Worm (Caenorhabditis elegans): ENCODE results near the gene sup-37.

Gene sup-37

ce11 chrV:8785526-8785925 is 819 bp upstream of the sup-37 start:
- no peak for TF ChIP-seq aha-1 (tag; optimal IDR thresholded peaks at IDR 0.05)
- no peak for TF ChIP-seq nhr-76 (tag; optimal IDR thresholded peaks at IDR 0.05)
- peak; percentile 48 for TF ChIP-seq nhr-71 (tag; optimal IDR thresholded peaks at IDR 0.05)
- TF ChIP-seq unc-98 (GFP tag; IDR thresholded peaks at IDR 0.05): no peak
- no peak for TF ChIP-seq ztf-11 (tag; optimal IDR thresholded peaks at IDR 0.05)
- TF ChIP-seq zip-4 (GFP tag; optimal IDR thresholded peaks at IDR 0.05): no peak
- no peak for TF ChIP-seq efl-3 (GFP tag; optimal IDR thresholded peaks at IDR 0.05)
- no peak for TF ChIP-seq lin-39 (tag; optimal IDR thresholded peaks at IDR 0.05)
- no peak for TF ChIP-seq fkh-4 (tag; optimal IDR thresholded peaks at IDR 0.05; ENCODE audit: borderline replicate concordance)
- no peak for TF ChIP-seq nhr-28 (tag; optimal IDR thresholded peaks at IDR 0.05)
- TF ChIP-seq lir-3 (tag; optimal IDR thresholded peaks at IDR 0.05; ENCODE audit: poor library complexity): no peak
- no peak for TF ChIP-seq lin-13 (GFP tag; optimal IDR thresholded peaks at IDR 0.05)
- TF ChIP-seq ets-5 (GFP tag; IDR thresholded peaks at IDR 0.05): no peak
- TF ChIP-seq egl-27 (tag; optimal IDR thresholded peaks at IDR 0.05): no peak
- TF ChIP-seq tlp-1 (tag; optimal IDR thresholded peaks at IDR 0.05): no peak
- TF ChIP-seq F16B12.6 (tag; optimal IDR thresholded peaks at IDR 0.05): no peak
- no peak for TF ChIP-seq unc-86 (tag; optimal IDR thresholded peaks at IDR 0.05)
- no peak for TF ChIP-seq nhr-47 (tag; optimal IDR thresholded peaks at IDR 0.05)
- TF ChIP-seq vab-15 (tag; optimal IDR thresholded peaks at IDR 0.05): no peak
- no peak for TF ChIP-seq unc-62 (GFP tag; optimal IDR thresholded peaks at IDR 0.05)
- TF ChIP-seq mef-2 (tag; optimal IDR thresholded peaks at IDR 0.05): no peak
- TF ChIP-seq ceh-82 (tag; optimal IDR thresholded peaks at IDR 0.05): no peak
- TF ChIP-seq hpl-2 (GFP tag; optimal IDR thresholded peaks at IDR 0.05): no peak
- TF ChIP-seq ama-1 (optimal IDR thresholded peaks at IDR 0.05): no peak
- TF ChIP-seq fkh-10 (GFP tag; optimal IDR thresholded peaks at IDR 0.05): no peak
- no peak for TF ChIP-seq ceh-90 (tag; optimal IDR thresholded peaks at IDR 0.05)
- no peak for TF ChIP-seq hlh-4 (tag; optimal IDR thresholded peaks at IDR 0.05)
- no peak for TF ChIP-seq unc-130 (tag; optimal IDR thresholded peaks at IDR 0.05)
- no peak for TF ChIP-seq snpc-4 (tag; optimal IDR thresholded peaks at IDR 0.05)
- peak; percentile 29 for TF ChIP-seq dsc-1 (tag; optimal IDR thresholded peaks at IDR 0.05)
- TF ChIP-seq nhr-11 (tag; optimal IDR thresholded peaks at IDR 0.05): no peak
- peak; percentile 1 for TF ChIP-seq jun-1 (tag; optimal IDR thresholded peaks at IDR 0.05)
- TF ChIP-seq fkh-8 (tag; optimal IDR thresholded peaks at IDR 0.05): no peak
- TF ChIP-seq swsn-7 (tag; optimal IDR thresholded peaks at IDR 0.05): peak; percentile 14
- no peak for TF ChIP-seq sox-4 (tag; optimal IDR thresholded peaks at IDR 0.05)
- TF ChIP-seq tbx-2 (tag; optimal IDR thresholded peaks at IDR 0.05): no peak
- TF ChIP-seq grh-1 (GFP tag; IDR thresholded peaks at IDR 0.05): no peak
- no peak for TF ChIP-seq zag-1 (tag; optimal IDR thresholded peaks at IDR 0.05)
- TF ChIP-seq mab-9 (GFP tag; IDR thresholded peaks at IDR 0.05): no peak
- no peak for TF ChIP-seq blmp-1 (tag; optimal IDR thresholded peaks at IDR 0.05)
- TF ChIP-seq ceh-88 (GFP tag; IDR thresholded peaks at IDR 0.05): no peak
- no peak for TF ChIP-seq ceh-63 (GFP tag; optimal IDR thresholded peaks at IDR 0.05)
- no peak for TF ChIP-seq C04F5.9 (tag; optimal IDR thresholded peaks at IDR 0.05)
- TF ChIP-seq rnt-1 (tag; optimal IDR thresholded peaks at IDR 0.05): peak; percentile 49
- TF ChIP-seq sptf-1 (tag; optimal IDR thresholded peaks at IDR 0.05): no peak
- TF ChIP-seq nhr-237 (tag; optimal IDR thresholded peaks at IDR 0.05): no peak
- TF ChIP-seq irx-1 (tag; optimal IDR thresholded peaks at IDR 0.05): no peak
- TF ChIP-seq egl-13 (tag; optimal IDR thresholded peaks at IDR 0.05): no peak
- no peak for TF ChIP-seq nhr-77 (tag; optimal IDR thresholded peaks at IDR 0.05)
- no peak for TF ChIP-seq lin-15B (tag; optimal IDR thresholded peaks at IDR 0.05)
- peak in 1 of 2 experiments; percentile 19 for TF ChIP-seq lin-35 (GFP tag; optimal IDR thresholded peaks at IDR 0.05)
- no peak for TF ChIP-seq alr-1 (tag; optimal IDR thresholded peaks at IDR 0.05; ENCODE audit: borderline replicate concordance)
- TF ChIP-seq nhr-12 (tag; optimal IDR thresholded peaks at IDR 0.05): no peak
- no peak for TF ChIP-seq fos-1 (tag; optimal IDR thresholded peaks at IDR 0.05)
- TF ChIP-seq mdl-1 (tag; optimal IDR thresholded peaks at IDR 0.05): peak in 1 of 2 experiments; percentile 18

Data from whole organism, L1 larva.